Fruit fly (Drosophila melanogaster): ENCODE measurements around the gene Eip93F.

Gene Eip93F

dm6 chr3R:21937951-21938286 is 11.0 kb upstream of the Eip93F start (continued):
- TF ChIP-seq esn (GFP tag; optimal IDR thresholded peaks at IDR 0.05) = peak; percentile 22
- TF ChIP-seq CG10669 (GFP tag; optimal IDR thresholded peaks at IDR 0.05) = peak; percentile 7
- no peak for TF ChIP-seq CG1621 (tag; optimal IDR thresholded peaks at IDR 0.05)
- peak; percentile 3 for TF ChIP-seq CG32006 (GFP tag; optimal IDR thresholded peaks at IDR 0.05)
- peak; percentile 6 for TF ChIP-seq CG6792 (GFP tag; optimal IDR thresholded peaks at IDR 0.05)
- TF ChIP-seq Hr38 (GFP tag; optimal IDR thresholded peaks at IDR 0.05) = no peak
- no peak for TF ChIP-seq CG8632 (GFP tag; optimal IDR thresholded peaks at IDR 0.05)
- TF ChIP-seq OdsH (GFP tag; optimal IDR thresholded peaks at IDR 0.05) = no peak
- TF ChIP-seq Met (GFP tag; optimal IDR thresholded peaks at IDR 0.05) = peak; percentile 7
- TF ChIP-seq fkh (GFP tag; optimal IDR thresholded peaks at IDR 0.05) = no peak
- no peak for TF ChIP-seq CG8119 (GFP tag; IDR thresholded peaks at IDR 0.05)
- TF ChIP-seq CG15336 (GFP tag; IDR thresholded peaks at IDR 0.05) = no peak
- TF ChIP-seq spab (GFP tag; optimal IDR thresholded peaks at IDR 0.05) = no peak
- TF ChIP-seq dac (GFP tag; optimal IDR thresholded peaks at IDR 0.05) = no peak
- TF ChIP-seq svp (GFP tag) = peak; percentile 44
- no peak for TF ChIP-seq eg (GFP tag; IDR thresholded peaks at IDR 0.05)
- TF ChIP-seq CG34406 (GFP tag; optimal IDR thresholded peaks at IDR 0.05) = no peak
- TF ChIP-seq Sox15 (GFP tag; optimal IDR thresholded peaks at IDR 0.05) = peak; percentile 3

- TF ChIP-seq CG31627 (GFP tag; optimal IDR thresholded peaks at IDR 0.05) = no peak
- no peak for TF ChIP-seq acj6 (GFP tag; optimal IDR thresholded peaks at IDR 0.05)
- TF ChIP-seq CG9139 (GFP tag; optimal IDR thresholded peaks at IDR 0.05) = peak; percentile 73
- peak; percentile 68 for TF ChIP-seq CG6854 (GFP tag; optimal IDR thresholded peaks at IDR 0.05)
- peak; percentile 24; the same call in 1 of the 2 replicates for TF ChIP-seq CG15336 (GFP tag; IDR thresholded peaks at IDR 0.05)
- TF ChIP-seq Eip78C (GFP tag) = peak; percentile 41
- no peak for TF ChIP-seq cyc (GFP tag; optimal IDR thresholded peaks at IDR 0.05)
- TF ChIP-seq topi (GFP tag; optimal IDR thresholded peaks at IDR 0.05) = no peak
- TF ChIP-seq pdm3 (GFP tag; optimal IDR thresholded peaks at IDR 0.05) = no peak
- peak; percentile 77 for TF ChIP-seq CG6163 (GFP tag; IDR thresholded peaks at IDR 0.05)
- TF ChIP-seq Smox (GFP tag; optimal IDR thresholded peaks at IDR 0.05) = no peak
- peak; percentile 22 for TF ChIP-seq achi (GFP tag; optimal IDR thresholded peaks at IDR 0.05)
- TF ChIP-seq CG32006 (GFP tag; optimal IDR thresholded peaks at IDR 0.05) = no peak
- no peak for TF ChIP-seq Sox102F (GFP tag; optimal IDR thresholded peaks at IDR 0.05)
- peak in 1 of 2 experiments; percentile 12 for TF ChIP-seq salr (GFP tag; optimal IDR thresholded peaks at IDR 0.05)
- TF ChIP-seq esn (GFP tag; optimal IDR thresholded peaks at IDR 0.05) = no peak
- no peak for TF ChIP-seq CG11902 (GFP tag; optimal IDR thresholded peaks at IDR 0.05)
- peak; percentile 4 for TF ChIP-seq CG34406 (GFP tag; optimal IDR thresholded peaks at IDR 0.05)
- no peak for TF ChIP-seq OdsH (GFP tag; optimal IDR thresholded peaks at IDR 0.05)
- TF ChIP-seq CG10631 (GFP tag; optimal IDR thresholded peaks at IDR 0.05) = no peak
- TF ChIP-seq Ets21C (GFP tag; optimal IDR thresholded peaks at IDR 0.05) = no peak
- peak; percentile 75 for TF ChIP-seq dsx (GFP tag; optimal IDR thresholded peaks at IDR 0.05; ENCODE audit: poor library complexity, severe bottlenecking)
- peak; percentile 21 for TF ChIP-seq Ets96B (tag; optimal IDR thresholded peaks at IDR 0.05)
- no peak for TF ChIP-seq Gug (GFP tag; IDR thresholded peaks at IDR 0.05)
- no peak for TF ChIP-seq Hr38 (GFP tag; optimal IDR thresholded peaks at IDR 0.05)
- TF ChIP-seq CG3919 (GFP tag; optimal IDR thresholded peaks at IDR 0.05) = no peak
- no peak for TF ChIP-seq Blimp-1 (GFP tag; optimal IDR thresholded peaks at IDR 0.05)
- TF ChIP-seq Sox15 (GFP tag; optimal IDR thresholded peaks at IDR 0.05) = no peak
- TF ChIP-seq CG8119 (GFP tag; IDR thresholded peaks at IDR 0.05) = peak; percentile 41; the same call in 1 of the 3 replicates
- TF ChIP-seq net (GFP tag; optimal IDR thresholded peaks at IDR 0.05) = no peak
- TF ChIP-seq fd59A (GFP tag; optimal IDR thresholded peaks at IDR 0.05) = no peak
- TF ChIP-seq CG6792 (GFP tag; optimal IDR thresholded peaks at IDR 0.05) = no peak
- peak; percentile 49 for TF ChIP-seq CG16779 (tag; optimal IDR thresholded peaks at IDR 0.05)
- TF ChIP-seq CG11294 (GFP tag; IDR thresholded peaks at IDR 0.05) = no peak
- no peak for TF ChIP-seq dac (GFP tag; optimal IDR thresholded peaks at IDR 0.05)
- peak; percentile 43 for TF ChIP-seq CG6276 (GFP tag; optimal IDR thresholded peaks at IDR 0.05)
- TF ChIP-seq CG10669 (GFP tag; optimal IDR thresholded peaks at IDR 0.05) = peak; percentile 12
- no peak for TF ChIP-seq CG8632 (GFP tag; optimal IDR thresholded peaks at IDR 0.05)
- TF ChIP-seq CG1621 (tag; optimal IDR thresholded peaks at IDR 0.05) = peak; percentile 3
- TF ChIP-seq CG8319 (GFP tag; optimal IDR thresholded peaks at IDR 0.05) = no peak
- TF ChIP-seq Hr4 (GFP tag; optimal IDR thresholded peaks at IDR 0.05) = no peak
- no peak for TF ChIP-seq Eip75B (GFP tag; optimal IDR thresholded peaks at IDR 0.05)
- TF ChIP-seq CG7368 (GFP tag; optimal IDR thresholded peaks at IDR 0.05) = no peak
Measured at dm6 chr3R:21938464-21939095, 10.3 kb upstream of the Eip93F start.

Measured in whole organism, prepupa.